ENCODE assay signal across 1 fruit fly cellular context in genomic region chr3L:3406307-3407061, dm6.
TF ChIP-seq lines count a peak whose summit lies in the region.

No protein-coding gene starts in this region.

TF ChIP-seq in whole organism, embryonic, 481 proteins besides CTCF, POLR2A, EP300 and RAD21 (continued from another document):
- TF ChIP-seq prd (optimal IDR thresholded peaks at IDR 0.05; lab: Kevin White, UChicago) (no peak), prd (GFP tag; IDR thresholded peaks at IDR 0.05; lab: Robert Waterston, UW) (0 out of 3 replicates have a peak, but pooled peaks have one; percentile 10), Fer3 (tag; optimal IDR thresholded peaks at IDR 0.05; lab: Kevin White, UChicago) (peak; percentile 6), NC2α (GFP tag; optimal IDR thresholded peaks at IDR 0.05; lab: Kevin White, UChicago) (no peak), sob (GFP tag; IDR thresholded peaks at IDR 0.05; lab: Robert Waterston, UW) (no peak), Hr78 (GFP tag; optimal IDR thresholded peaks at IDR 0.05; lab: Kevin White, UChicago) (no peak), jumu (GFP tag; optimal IDR thresholded peaks at IDR 0.05; lab: Kevin White, UChicago) (no peak), YL-1 (GFP tag; optimal IDR thresholded peaks at IDR 0.05; lab: Kevin White, UChicago) (no peak), H2.0 (GFP tag; IDR thresholded peaks at IDR 0.05; lab: Robert Waterston, UW) (peak; percentile 21; the same call in 1 of the 2 replicates), Jarid2 (GFP tag; optimal IDR thresholded peaks at IDR 0.05; lab: Kevin White, UChicago) (no peak), lilli (GFP tag; optimal IDR thresholded peaks at IDR 0.05; lab: Kevin White, UChicago) (peak; percentile 2), CG14965 (GFP tag; optimal IDR thresholded peaks at IDR 0.05; lab: Kevin White, UChicago; ENCODE audit: borderline replicate concordance) (no peak), CG2120 (GFP tag; optimal IDR thresholded peaks at IDR 0.05; lab: Kevin White, UChicago) (peak; percentile 44), stc (GFP tag; IDR thresholded peaks at IDR 0.05; lab: Robert Waterston, UW) (0 out of 2 replicates have a peak, but pooled peaks have one; percentile 37), CG15514 (GFP tag; optimal IDR thresholded peaks at IDR 0.05; lab: Kevin White, UChicago) (no peak), CG34422 (GFP tag; IDR thresholded peaks at IDR 0.05; lab: Robert Waterston, UW) (no peak), unpg (GFP tag; optimal IDR thresholded peaks at IDR 0.05; lab: Kevin White, UChicago) (peak; percentile 11), CG2678 (tag; optimal IDR thresholded peaks at IDR 0.05; lab: Kevin White, UChicago) (peak; percentile 38), CG3407 (GFP tag; optimal IDR thresholded peaks at IDR 0.05; lab: Kevin White, UChicago) (no peak), CG2202 (tag; optimal IDR thresholded peaks at IDR 0.05; lab: Kevin White, UChicago) (no peak), CG13424 (tag; optimal IDR thresholded peaks at IDR 0.05; lab: Kevin White, UChicago) (no peak), CG17568 (GFP tag; optimal IDR thresholded peaks at IDR 0.05; lab: Kevin White, UChicago) (no peak), lab (GFP tag; optimal IDR thresholded peaks at IDR 0.05; lab: Kevin White, UChicago) (peak; percentile 26), CG15011 (GFP tag; optimal IDR thresholded peaks at IDR 0.05; lab: Kevin White, UChicago) (peak; percentile 8), CG14441 (GFP tag; IDR thresholded peaks at IDR 0.05; lab: Robert Waterston, UW) (no peak), CG14014 (GFP tag; IDR thresholded peaks at IDR 0.05; lab: Robert Waterston, UW) (peak; percentile 38; the same call in 1 of the 2 replicates), CG7372 (GFP tag; IDR thresholded peaks at IDR 0.05; lab: Robert Waterston, UW) (peak; percentile 47; the same call in 1 of the 2 replicates), Neu2 (GFP tag; optimal IDR thresholded peaks at IDR 0.05; lab: Kevin White, UChicago; ENCODE audit: borderline replicate concordance) (no peak), ci (GFP tag; IDR thresholded peaks at IDR 0.05; lab: Robert Waterston, UW) (no peak), Optix (GFP tag; IDR thresholded peaks at IDR 0.05; lab: Robert Waterston, UW) (no peak), Lim3 (GFP tag; IDR thresholded peaks at IDR 0.05; lab: Robert Waterston, UW) (no peak), fd3F (GFP tag; optimal IDR thresholded peaks at IDR 0.05; lab: Kevin White, UChicago) (no peak), CG18599 (GFP tag; optimal IDR thresholded peaks at IDR 0.05; lab: Kevin White, UChicago) (peak; percentile 4), CG11696 (GFP tag; IDR thresholded peaks at IDR 0.05; lab: Robert Waterston, UW) (peak; percentile 73), sc (optimal IDR thresholded peaks at IDR 0.05; lab: Kevin White, UChicago) (no peak), sc (GFP tag; optimal IDR thresholded peaks at IDR 0.05; lab: Kevin White, UChicago) (no peak), Awh (GFP tag; IDR thresholded peaks at IDR 0.05; lab: Robert Waterston, UW) (no peak), dysf (GFP tag; IDR thresholded peaks at IDR 0.05; lab: Robert Waterston, UW) (peak; percentile 23; the same call in 1 of the 3 replicates), Rfx (GFP tag; IDR thresholded peaks at IDR 0.05; lab: Robert Waterston, UW) (peak; percentile 30; the same call in 1 of the 2 replicates), Ets97D (GFP tag; optimal IDR thresholded peaks at IDR 0.05; lab: Kevin White, UChicago) (no peak), Sox102F (GFP tag; optimal IDR thresholded peaks at IDR 0.05; lab: Kevin White, UChicago) (peak; percentile 13), Med (GFP tag; lab: Kevin White, UChicago) (peak; percentile 70), ranshi (GFP tag; IDR thresholded peaks at IDR 0.05; lab: Robert Waterston, UW) (0 out of 2 replicates have a peak, but pooled peaks have one; percentile 12), GATAe (GFP tag; conservative IDR thresholded peaks at IDR 0.05; lab: Robert Waterston, UW) (no peak), CG11504 (tag; optimal IDR thresholded peaks at IDR 0.05; lab: Kevin White, UChicago) (peak; percentile 3), otp (GFP tag; IDR thresholded peaks at IDR 0.05; lab: Robert Waterston, UW) (0 out of 3 replicates have a peak, but pooled peaks have one; percentile 12), CG31365 (tag; optimal IDR thresholded peaks at IDR 0.05; lab: Kevin White, UChicago) (no peak), CG1832 (GFP tag; optimal IDR thresholded peaks at IDR 0.05; lab: Kevin White, UChicago) (no peak), Ptx1 (GFP tag; IDR thresholded peaks at IDR 0.05; lab: Robert Waterston, UW) (0 out of 2 replicates have a peak, but pooled peaks have one; percentile 33), CG17361 (GFP tag; IDR thresholded peaks at IDR 0.05; lab: Robert Waterston, UW) (0 out of 3 replicates have a peak, but pooled peaks have one; percentile 15), hbn (GFP tag; IDR thresholded peaks at IDR 0.05; lab: Robert Waterston, UW; ENCODE audit: partially characterized antibody) (no peak), NFAT (GFP tag; IDR thresholded peaks at IDR 0.05; lab: Robert Waterston, UW) (peak; percentile 23; the same call in 1 of the 2 replicates), Fer1 (GFP tag; optimal IDR thresholded peaks at IDR 0.05; lab: Kevin White, UChicago) (no peak), sens (GFP tag; lab: Kevin White, UChicago) (peak; percentile 58), ase (GFP tag; IDR thresholded peaks at IDR 0.05; lab: Robert Waterston, UW) (no peak), CG4730 (GFP tag; IDR thresholded peaks at IDR 0.05; lab: Robert Waterston, UW) (no peak), gem (tag; optimal IDR thresholded peaks at IDR 0.05; lab: Kevin White, UChicago) (peak; percentile 34), CG12942 (GFP tag; optimal IDR thresholded peaks at IDR 0.05; lab: Kevin White, UChicago) (no peak), CG12769 (tag; optimal IDR thresholded peaks at IDR 0.05; lab: Kevin White, UChicago) (peak; percentile 2), sd (tag; optimal IDR thresholded peaks at IDR 0.05; lab: Kevin White, UChicago) (peak; percentile 36), wdn (GFP tag; IDR thresholded peaks at IDR 0.05; lab: Robert Waterston, UW) (no peak), Atf-2 (GFP tag; optimal IDR thresholded peaks at IDR 0.05; lab: Kevin White, UChicago) (no peak), pnt (GFP tag; optimal IDR thresholded peaks at IDR 0.05; lab: Kevin White, UChicago) (no peak), CG11695 (GFP tag; IDR thresholded peaks at IDR 0.05; lab: Robert Waterston, UW) (peak; percentile 51; the same call in 1 of the 3 replicates), CG15269 (tag; optimal IDR thresholded peaks at IDR 0.05; lab: Kevin White, UChicago) (peak; percentile 1), Xrp1 (GFP tag; IDR thresholded peaks at IDR 0.05; lab: Robert Waterston, UW) (peak; percentile 33; the same call in 1 of the 2 replicates), PHDP (tag; optimal IDR thresholded peaks at IDR 0.05; lab: Kevin White, UChicago) (peak; percentile 30)
